Worm (Caenorhabditis elegans): ENCODE measurements around the gene M05D6.3.

M05D6.3 gene

DNA sequence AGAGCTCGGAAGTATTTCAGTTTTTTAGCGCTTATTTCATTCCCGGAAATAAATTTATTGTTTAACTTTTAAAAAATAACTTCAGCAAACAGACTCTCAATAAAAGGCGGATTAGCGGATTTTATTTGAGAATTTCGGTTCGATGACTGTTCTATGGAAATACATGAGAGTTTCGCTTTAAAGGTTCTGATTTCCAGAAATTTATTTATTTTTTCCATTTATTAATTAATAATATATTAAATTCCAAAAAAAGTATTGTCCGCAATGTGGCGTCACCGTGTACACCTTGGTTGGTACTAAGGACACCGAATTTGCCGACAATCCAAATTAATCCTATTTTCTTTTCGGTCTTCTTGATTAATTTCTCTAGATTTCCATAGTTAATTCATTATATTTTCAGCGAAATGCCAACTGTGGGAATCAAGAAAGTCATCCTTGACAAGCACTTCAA lies 11.1 kb upstream of the M05D6.3 start, which contains the start of gene fars-3 (continued):
- TF ChIP-seq cebp-2 (GFP tag; IDR thresholded peaks at IDR 0.05) (no peak), nhr-80 (tag; optimal IDR thresholded peaks at IDR 0.05) (no peak), lin-35 (GFP tag; optimal IDR thresholded peaks at IDR 0.05) (peak in 1 of 3 experiments; percentile 49), snpc-4 (GFP tag; optimal IDR thresholded peaks at IDR 0.05) (peak; percentile 14), snpc-4 (tag; optimal IDR thresholded peaks at IDR 0.05) (peak in 1 of 4 experiments; percentile 41), madf-3 (GFP tag; IDR thresholded peaks at IDR 0.05) (0 out of 2 replicates have a peak, but pooled peaks have one; percentile 69), tbp1 (GFP tag; optimal IDR thresholded peaks at IDR 0.05) (peak; percentile 24), hsf-1 (GFP tag; IDR thresholded peaks at IDR 0.05) (peak; percentile 81), Y79H2A.3 (GFP tag; conservative IDR thresholded peaks at IDR 0.05) (peak; percentile 60; the same call in 1 of the 2 replicates), pbrm-1 (GFP tag; IDR thresholded peaks at IDR 0.05) (peak; percentile 36; the same call in 1 of the 2 replicates), ceh-40 (GFP tag; IDR thresholded peaks at IDR 0.05) (peak; percentile 21; the same call in 1 of the 2 replicates), B0336.3 (GFP tag; IDR thresholded peaks at IDR 0.05) (peak; percentile 42; the same call in 1 of the 2 replicates), Y53G8AR.9 (GFP tag; conservative IDR thresholded peaks at IDR 0.05) (peak; percentile 71), madf-8 (GFP tag; conservative IDR thresholded peaks at IDR 0.05) (peak; percentile 15; the same call in 1 of the 2 replicates), T26A5.8 (tag; optimal IDR thresholded peaks at IDR 0.05) (peak; percentile 0), C06A6.2 (GFP tag; conservative IDR thresholded peaks at IDR 0.05) (no peak), ztf-6 (GFP tag; IDR thresholded peaks at IDR 0.05) (0 out of 2 replicates have a peak, but pooled peaks have one; percentile 6), ama-1 (optimal IDR thresholded peaks at IDR 0.05) (no peak), ama-1 (GFP tag; optimal IDR thresholded peaks at IDR 0.05) (peak; percentile 16 to 68)

DNA sequence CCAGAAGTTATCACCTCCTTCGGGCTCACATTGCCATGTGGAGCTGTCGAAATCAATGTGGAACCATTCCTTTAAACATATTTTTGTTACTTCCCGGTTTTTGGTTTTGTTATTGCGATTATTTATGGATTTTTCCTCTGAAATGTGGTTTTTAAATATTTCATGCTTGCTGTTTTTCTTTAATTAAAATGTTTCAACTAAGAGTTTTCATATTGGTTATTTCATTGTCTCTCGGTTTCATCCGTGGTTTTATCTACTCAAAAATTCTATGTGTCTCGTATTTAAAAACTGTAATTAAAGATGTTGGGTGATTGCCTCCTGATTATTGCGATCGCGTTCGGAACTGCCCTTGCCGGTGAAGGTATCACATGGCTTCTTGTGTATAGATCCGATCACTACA lies 8.7 kb upstream of the M05D6.3 start, which contains the start of gene F22B5.10:
Gene F22B5.10 (plus strand): TSS at position 301 of the 400 bp plus-strand sequence.
- TF ChIP-seq snpc-3.4 (tag; optimal IDR thresholded peaks at IDR 0.05) (peak; percentile 20), hmg-1.2 (GFP tag; IDR thresholded peaks at IDR 0.05) (no peak)

DNA sequence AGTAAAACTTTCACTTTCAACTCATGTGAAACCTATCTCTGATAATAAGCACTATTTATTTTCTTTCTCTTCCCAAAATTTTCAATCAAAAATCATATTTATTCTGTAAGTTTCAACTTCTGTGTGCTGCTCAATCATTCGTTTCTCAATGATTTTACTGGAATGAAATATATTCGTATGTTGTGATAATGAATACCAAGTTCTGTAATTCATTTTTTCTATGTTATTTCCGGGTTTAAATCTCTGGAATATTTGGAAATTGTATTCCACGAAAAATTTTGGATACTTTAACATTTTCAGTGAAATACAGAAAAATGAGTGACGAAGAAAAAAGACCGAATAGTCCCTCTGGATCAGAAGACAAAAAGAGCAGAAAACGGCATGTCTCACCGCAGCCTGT lies 7.8 kb upstream of the M05D6.3 start, which contains the start of gene M05D6.2:
Gene M05D6.2 (plus strand): TSS at position 301 of the 400 bp plus-strand sequence.
- TF ChIP-seq nhr-120 (GFP tag; IDR thresholded peaks at IDR 0.05), result no peak
- TF ChIP-seq hsf-1 (GFP tag; IDR thresholded peaks at IDR 0.05), result 0 out of 2 replicates have a peak, but pooled peaks have one; percentile 50
- TF ChIP-seq athp-1 (tag; optimal IDR thresholded peaks at IDR 0.05), result no peak
- TF ChIP-seq nfya-2 (GFP tag; IDR thresholded peaks at IDR 0.05), result no peak
- no peak for TF ChIP-seq lsy-27 (tag; optimal IDR thresholded peaks at IDR 0.05; ENCODE audit: borderline replicate concordance, insufficient read depth)
- TF ChIP-seq ztf-25 (GFP tag; IDR thresholded peaks at IDR 0.05), result no peak

DNA sequence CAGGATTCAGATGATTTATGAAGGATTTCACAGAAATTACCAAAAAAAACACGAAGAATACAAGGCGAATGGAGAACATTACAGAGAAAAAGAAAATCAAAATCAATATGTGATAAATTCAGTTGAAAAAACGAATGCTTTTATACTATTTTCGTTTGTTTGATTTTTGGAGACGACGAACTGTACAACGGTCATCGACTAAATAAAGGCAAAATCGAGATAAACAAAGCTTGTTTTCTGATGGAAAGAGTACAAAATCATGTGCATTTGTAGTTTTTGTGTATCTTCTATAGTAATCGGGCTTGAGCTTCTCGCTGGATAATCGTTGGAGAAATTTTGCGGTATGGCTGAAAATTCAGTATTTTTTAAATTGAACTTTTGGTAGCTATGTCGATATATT lies 4.4 kb upstream of the M05D6.3 start, which contains the start of gene M05D6.8:
Gene M05D6.8 (minus strand): TSS at position 101 of the 400 bp plus-strand sequence.
- TF ChIP-seq F33H1.4 (GFP tag; IDR thresholded peaks at IDR 0.05) (no peak), lin-54 (GFP tag; optimal IDR thresholded peaks at IDR 0.05) (no peak), B0035.1 (tag; optimal IDR thresholded peaks at IDR 0.05) (no peak), F39B2.1 (GFP tag; IDR thresholded peaks at IDR 0.05) (no peak), aptf-2 (GFP tag; conservative IDR thresholded peaks at IDR 0.05) (no peak), lin-40 (tag; optimal IDR thresholded peaks at IDR 0.05) (no peak), ceh-58 (GFP tag; IDR thresholded peaks at IDR 0.05) (no peak), F22D6.2 (tag; optimal IDR thresholded peaks at IDR 0.05) (no peak), ZK185.1 (tag; optimal IDR thresholded peaks at IDR 0.05; ENCODE audit: poor library complexity, severe bottlenecking) (no peak), Y95B8A.8 (GFP tag; IDR thresholded peaks at IDR 0.05) (no peak), fkh-3 (tag; optimal IDR thresholded peaks at IDR 0.05) (no peak), F37B4.10 (GFP tag; IDR thresholded peaks at IDR 0.05) (no peak), pha-4 (tag; optimal IDR thresholded peaks at IDR 0.05) (no peak), dpff-1 (tag; optimal IDR thresholded peaks at IDR 0.05) (no peak), B0019.2 (GFP tag; conservative IDR thresholded peaks at IDR 0.05) (no peak), madf-8 (GFP tag; conservative IDR thresholded peaks at IDR 0.05) (no peak), ztf-26 (tag; optimal IDR thresholded peaks at IDR 0.05) (no peak), madf-6 (GFP tag; IDR thresholded peaks at IDR 0.05) (no peak)
